Worm (Caenorhabditis elegans) whole organism, L1 larva: ENCODE measurements around the gene dnpp-1.
A peak's percentile ranks its signal among the peaks of the same experiment; 100 is the strongest.

ENCODE experiments used
- ceh-82 ChIP-seq, 3 experiments: fragments of 150-350 bp in 1 of 3; sonication (generic microtip) in 2 of 3; optimal IDR thresholded peaks; 2 replicates each; lab custom pipeline; 2014 to 2017; ENCODE audit warnings: missing biosample characterization in 3 of 3, missing genetic modification characterization in 3 of 3
- efl-1 ChIP-seq, 4 experiments: fragments of 150-350 bp; optimal IDR thresholded peaks in 3 of 4; peaks in 1 of 4; 1 replicate in 1 of 4; 2 replicates in 3 of 4; lab custom pipeline; 2014; ENCODE audit warnings: missing biosample characterization in 2 of 4, missing genetic modification characterization in 2 of 4, missing genetic modification reagents in 2 of 4
- elt-2 ChIP-seq: sonication (generic microtip); optimal IDR thresholded peaks from 2 replicates; lab custom pipeline; 2016; ENCODE audit warnings: missing genetic modification characterization, mild to moderate bottlenecking, inconsistent platforms, missing compliant biosample characterization, missing genetic modification reagents
- fos-1 ChIP-seq: fragments of 150-350 bp; optimal IDR thresholded peaks from 2 replicates; lab custom pipeline; 2014; ENCODE audit warnings: missing biosample characterization, missing genetic modification characterization
- nhr-77 ChIP-seq: fragments of 150-350 bp; optimal IDR thresholded peaks from 2 replicates; lab custom pipeline; 2014; ENCODE audit warnings: missing biosample characterization, missing genetic modification characterization
- skn-1 ChIP-seq: fragments of 150-350 bp; optimal IDR thresholded peaks from 2 replicates; lab custom pipeline; 2014; ENCODE audit warnings: missing biosample characterization, missing genetic modification characterization
- sox-4 ChIP-seq: sonication (generic microtip); optimal IDR thresholded peaks from 2 replicates; lab custom pipeline; 2016; ENCODE audit warnings: missing genetic modification characterization, missing compliant biosample characterization

- TF ChIP-seq elt-2: peak; percentile 19
- no peak for TF ChIP-seq nhr-77
- no peak for TF ChIP-seq ceh-82 (tag; optimal IDR thresholded peaks at IDR 0.05; lab: Kevin White, UChicago)
- TF ChIP-seq sox-4 (tag; lab: Kevin White, UChicago): no peak
- TF ChIP-seq efl-1 (optimal IDR thresholded peaks at IDR 0.05; lab: Kevin White, UChicago): peak; percentile 24 to 71
- peak; percentile 80 to 97 for TF ChIP-seq efl-1 (GFP tag; optimal IDR thresholded peaks at IDR 0.05 in 1 of 2; lab: Kevin White, UChicago)
- no peak for TF ChIP-seq skn-1
- no peak for TF ChIP-seq fos-1 (tag; lab: Kevin White, UChicago)
These were observed 10.4 kb downstream of the dnpp-1 start, which contains the start of gene ddx-23 for ce11 chrIII:5853240-5853639.
